Fruit fly (Drosophila melanogaster) whole organism, wandering third instar larva: ENCODE results near the gene Rbsn-5.

Experiments used
- Abd-B ChIP-seq: fragments of >200 bp; optimal IDR thresholded peaks from 2 replicates; lab custom pipeline; 2017; ENCODE audit warnings: missing biosample characterization, missing genetic modification characterization
- CG32264 ChIP-seq: fragments of 200-800 bp; sonication (Bioruptor generic); optimal IDR thresholded peaks from 2 replicates; lab custom pipeline; 2016; ENCODE audit warnings: missing biosample characterization, missing genetic modification characterization
- CG9705 ChIP-seq: fragments of 200-800 bp; sonication (Bioruptor generic); optimal IDR thresholded peaks from 2 replicates; lab custom pipeline; 2018; ENCODE audit warnings: missing biosample characterization, mild to moderate bottlenecking, missing genetic modification characterization
- CrebA ChIP-seq: fragments of 200-800 bp; sonication (Bioruptor generic); optimal IDR thresholded peaks from 2 replicates; lab custom pipeline; 2016; ENCODE audit warnings: missing biosample characterization, mild to moderate bottlenecking, missing genetic modification characterization, borderline replicate concordance
- Dfd ChIP-seq: fragments of >200 bp; optimal IDR thresholded peaks from 2 replicates; lab custom pipeline; 2017; ENCODE audit warnings: missing biosample characterization, missing genetic modification characterization
- Dif ChIP-seq: fragments of 200-275, 200-300 bp; sonication (Bioruptor generic); optimal IDR thresholded peaks from 2 replicates; lab custom pipeline; 2018; ENCODE audit warnings: missing biosample characterization, missing genetic modification characterization; ENCODE audit not compliant: partially characterized antibody
- GATAd ChIP-seq: sonication (Bioruptor generic); optimal IDR thresholded peaks from 2 replicates; lab custom pipeline; 2016; ENCODE audit warnings: missing biosample characterization, missing genetic modification characterization
- HLH106 ChIP-seq: fragments of 200-800 bp; optimal IDR thresholded peaks from 3 replicates; lab custom pipeline; 2019; ENCODE audit warnings: missing biosample characterization, mild to moderate bottlenecking, missing genetic modification characterization, moderate library complexity
- Hnf4 ChIP-seq: fragments of 200-800 bp; sonication (Bioruptor generic); optimal IDR thresholded peaks from 2 replicates; lab custom pipeline; 2016; ENCODE audit warnings: missing biosample characterization, mild to moderate bottlenecking, missing genetic modification characterization
- Hr78 ChIP-seq: fragments of >200 bp; optimal IDR thresholded peaks from 2 replicates; lab custom pipeline; 2017; ENCODE audit warnings: missing biosample characterization, missing genetic modification characterization
- Hr83 ChIP-seq: fragments of 200-300 bp; sonication (Bioruptor generic); optimal IDR thresholded peaks from 2 replicates; lab custom pipeline; 2016; ENCODE audit warnings: missing biosample characterization, mild to moderate bottlenecking, missing genetic modification characterization, moderate library complexity; ENCODE audit not compliant: poor library complexity, severe bottlenecking
- Jra ChIP-seq: sonication (Bioruptor generic); optimal IDR thresholded peaks from 2 replicates; lab custom pipeline; 2016; ENCODE audit warnings: missing biosample characterization, missing genetic modification characterization
- Mio ChIP-seq: sonication (Bioruptor generic); optimal IDR thresholded peaks from 2 replicates; lab custom pipeline; 2016; ENCODE audit warnings: missing biosample characterization, missing genetic modification characterization
- Myc ChIP-seq: fragments of >200 bp; optimal IDR thresholded peaks from 2 replicates; lab custom pipeline; 2017
- N ChIP-seq: fragments of >200 bp; optimal IDR thresholded peaks from 2 replicates; lab custom pipeline; 2018; ENCODE audit warnings: missing biosample characterization, missing external identifiers, missing genetic modification characterization
- OdsH ChIP-seq: fragments of 200-800 bp; sonication (Bioruptor generic); optimal IDR thresholded peaks from 2 replicates; lab custom pipeline; 2016; ENCODE audit warnings: missing biosample characterization, mild to moderate bottlenecking, missing genetic modification characterization
- Rel ChIP-seq, 2 experiments: fragments of 200-800 bp; sonication (Bioruptor generic) in 1 of 2; optimal IDR thresholded peaks; 2 replicates in 1 of 2; 3 replicates in 1 of 2; lab custom pipeline; 2016 to 2019; ENCODE audit warnings: mild to moderate bottlenecking in 2 of 2, missing biosample characterization in 2 of 2, missing genetic modification characterization in 2 of 2, moderate library complexity in 1 of 2
- Sp1 ChIP-seq: fragments of 200-800 bp; sonication (Bioruptor generic); optimal IDR thresholded peaks from 3 replicates; lab custom pipeline; 2019; ENCODE audit warnings: missing biosample characterization, mild to moderate bottlenecking, missing genetic modification characterization, moderate library complexity
- Vsx2 ChIP-seq: fragments of 200-300, 225-300 bp; sonication (Bioruptor generic); optimal IDR thresholded peaks from 2 replicates; lab custom pipeline; 2018; ENCODE audit warnings: missing biosample characterization, missing genetic modification characterization; ENCODE audit not compliant: partially characterized antibody
- br ChIP-seq: fragments of 200-800 bp; sonication (Bioruptor generic); optimal IDR thresholded peaks from 2 replicates; lab custom pipeline; 2016; ENCODE audit warnings: missing biosample characterization, missing genetic modification characterization
- brk ChIP-seq: fragments of 200-800 bp; sonication (Bioruptor generic); optimal IDR thresholded peaks from 2 replicates; lab custom pipeline; 2016; ENCODE audit warnings: missing biosample characterization, mild to moderate bottlenecking, missing genetic modification characterization
- dl ChIP-seq, 2 experiments: fragments of 175-275, 200-275 bp in 1 of 2; fragments of 200-275 bp in 1 of 2; sonication (Bioruptor generic); optimal IDR thresholded peaks; lab custom pipeline; 2018; ENCODE audit warnings: mild to moderate bottlenecking in 2 of 2, missing biosample characterization in 2 of 2, missing genetic modification characterization in 2 of 2, moderate library complexity in 2 of 2; ENCODE audit not compliant: partially characterized antibody in 2 of 2, insufficient read depth in 1 of 2
- dmrt93B ChIP-seq: fragments of 200-800 bp; sonication (Bioruptor generic); optimal IDR thresholded peaks from 2 replicates; lab custom pipeline; 2018; ENCODE audit warnings: missing biosample characterization, mild to moderate bottlenecking, missing genetic modification characterization
- dsf ChIP-seq: sonication (Bioruptor generic); optimal IDR thresholded peaks from 2 replicates; lab custom pipeline; 2016; ENCODE audit warnings: missing biosample characterization, missing genetic modification characterization, borderline replicate concordance
- ey ChIP-seq: fragments of 200-800 bp; sonication (Bioruptor generic); optimal IDR thresholded peaks from 2 replicates; lab custom pipeline; 2016; ENCODE audit warnings: missing biosample characterization, missing genetic modification characterization
- foxo ChIP-seq, 2 experiments: fragments of 200-800 bp; sonication (Bioruptor generic); optimal IDR thresholded peaks; 2 replicates in 1 of 2; 3 replicates in 1 of 2; lab custom pipeline; 2016 to 2017; ENCODE audit warnings: missing biosample characterization in 2 of 2, missing genetic modification characterization in 2 of 2
- fru ChIP-seq: fragments of 200-800 bp; sonication (Bioruptor generic); optimal IDR thresholded peaks from 3 replicates; lab custom pipeline; 2016; ENCODE audit warnings: missing biosample characterization, mild to moderate bottlenecking, missing genetic modification characterization
- h ChIP-seq: fragments of 200-800 bp; sonication (Bioruptor generic); optimal IDR thresholded peaks from 3 replicates; lab custom pipeline; 2016; ENCODE audit warnings: missing biosample characterization, mild to moderate bottlenecking, missing genetic modification characterization
- jim ChIP-seq: fragments of 175-275, 200-325 bp; sonication (Bioruptor generic); optimal IDR thresholded peaks from 2 replicates; lab custom pipeline; 2016; ENCODE audit warnings: missing biosample characterization, mild to moderate bottlenecking, missing genetic modification characterization
- lola ChIP-seq: fragments of >200 bp; optimal IDR thresholded peaks from 2 replicates; lab custom pipeline; 2017; ENCODE audit warnings: missing biosample characterization, missing genetic modification characterization
- pan ChIP-seq: fragments of >200 bp; optimal IDR thresholded peaks from 2 replicates; lab custom pipeline; 2017
- psq ChIP-seq: fragments of 200-800 bp; sonication (Bioruptor generic); optimal IDR thresholded peaks from 3 replicates; lab custom pipeline; 2017; ENCODE audit warnings: missing biosample characterization, mild to moderate bottlenecking, missing genetic modification characterization, moderate library complexity
- rgr ChIP-seq: fragments of 200-800 bp; sonication (Bioruptor generic); optimal IDR thresholded peaks from 3 replicates; lab custom pipeline; 2016; ENCODE audit warnings: missing biosample characterization, mild to moderate bottlenecking, missing genetic modification characterization
- sage ChIP-seq: fragments of 200-800 bp; sonication (Bioruptor generic); optimal IDR thresholded peaks from 2 replicates; lab custom pipeline; 2016; ENCODE audit warnings: missing biosample characterization, mild to moderate bottlenecking, missing genetic modification characterization
- sv ChIP-seq: fragments of 200-800 bp; sonication (Bioruptor generic); optimal IDR thresholded peaks from 3 replicates; lab custom pipeline; 2016; ENCODE audit warnings: missing biosample characterization, missing genetic modification characterization
- tai ChIP-seq: sonication (Bioruptor generic); optimal IDR thresholded peaks from 2 replicates; lab custom pipeline; 2016; ENCODE audit warnings: missing biosample characterization, missing genetic modification characterization
- usp ChIP-seq: fragments of >200 bp; optimal IDR thresholded peaks from 2 replicates; lab custom pipeline; 2017; ENCODE audit warnings: missing biosample characterization, missing genetic modification characterization
- woc ChIP-seq: sonication (Bioruptor generic); optimal IDR thresholded peaks from 2 replicates; lab custom pipeline; 2016; ENCODE audit warnings: missing biosample characterization, mild to moderate bottlenecking, missing genetic modification characterization

Gene Rbsn-5

DNA sequence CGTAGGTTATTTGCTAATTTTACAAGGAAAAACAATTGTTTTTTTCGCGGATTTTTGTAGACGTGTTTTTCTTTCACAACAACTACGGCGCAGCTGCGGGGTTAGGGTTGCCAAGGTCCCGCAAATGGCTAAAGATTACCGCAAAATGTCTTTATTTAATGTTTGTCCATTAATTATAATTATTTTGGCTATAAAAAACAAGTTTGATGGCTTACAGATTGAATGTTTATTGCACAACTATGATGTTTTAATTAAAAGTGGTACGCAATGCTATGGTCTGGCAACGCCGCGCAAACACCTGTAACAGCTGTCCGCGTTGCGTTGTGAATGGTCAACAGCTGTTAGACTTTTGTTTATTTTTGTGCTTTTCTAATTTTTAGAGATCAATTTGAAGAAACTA is 3.0 kb upstream of the Rbsn-5 start (continued):
- peak; percentile 57 for TF ChIP-seq brk (GFP tag; lab: Kevin White, UChicago)
- no peak for TF ChIP-seq Mio (GFP tag; lab: Kevin White, UChicago)
- no peak for TF ChIP-seq lola (GFP tag; lab: Kevin White, UChicago)
- TF ChIP-seq CG9705 (GFP tag; lab: Kevin White, UChicago), result peak; percentile 41
- peak; percentile 38 for TF ChIP-seq OdsH (GFP tag; lab: Kevin White, UChicago)
- peak; percentile 66 for TF ChIP-seq sv (GFP tag; lab: Kevin White, UChicago)
- no peak for TF ChIP-seq N
- TF ChIP-seq, all 38 proteins: peak for 19

DNA sequence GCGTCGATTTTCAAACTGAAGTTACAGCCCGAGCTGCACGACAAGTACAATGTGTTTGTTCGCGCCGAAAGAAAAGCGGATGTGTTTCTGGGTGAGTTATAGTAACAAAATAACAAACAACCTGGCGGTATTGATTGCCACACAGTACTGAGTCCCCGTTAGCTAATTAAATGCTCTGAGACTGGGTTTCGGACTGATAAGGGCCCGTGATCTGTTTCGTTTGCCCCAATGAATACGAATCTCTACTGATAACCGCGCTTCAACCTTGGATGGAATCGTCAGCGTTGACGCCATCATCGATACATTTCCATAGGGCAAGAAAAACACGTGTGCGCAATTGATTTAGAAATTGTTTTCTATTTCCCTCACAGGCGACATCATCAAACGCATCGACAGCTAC is 2.5 kb upstream of the Rbsn-5 start:
- TF ChIP-seq ey (GFP tag; lab: Kevin White, UChicago), result no peak
- TF ChIP-seq HLH106 (tag; lab: Kevin White, UChicago), result no peak
- TF ChIP-seq OdsH (GFP tag; lab: Kevin White, UChicago), result no peak
- no peak for TF ChIP-seq Rel (GFP tag; optimal IDR thresholded peaks at IDR 0.05; lab: Kevin White, UChicago)
- TF ChIP-seq Rel (tag; optimal IDR thresholded peaks at IDR 0.05; lab: Kevin White, UChicago), result peak; percentile 4

DNA sequence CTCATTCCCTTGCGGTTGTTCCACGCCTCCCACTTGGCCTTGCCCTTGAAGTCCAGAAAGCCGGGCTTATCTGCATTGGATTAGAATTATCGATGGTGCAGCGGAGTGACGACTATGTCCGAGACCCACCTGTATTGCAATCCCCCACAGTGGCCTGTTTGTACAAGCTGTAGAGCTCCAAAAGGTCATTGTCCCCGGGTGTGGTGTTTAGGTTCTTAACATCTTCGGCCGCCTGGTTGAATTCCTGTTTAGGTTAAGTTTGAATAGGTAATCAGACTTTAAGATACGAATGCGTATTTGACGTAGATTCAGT is 2.3 kb downstream of the Rbsn-5 start:
- no peak for TF ChIP-seq Hnf4 (GFP tag; lab: Kevin White, UChicago)
- TF ChIP-seq woc (GFP tag; lab: Kevin White, UChicago), result no peak
- no peak for TF ChIP-seq ey (GFP tag; lab: Kevin White, UChicago)
- no peak for TF ChIP-seq tai (GFP tag; lab: Kevin White, UChicago)
- no peak for TF ChIP-seq HLH106 (tag; lab: Kevin White, UChicago)
- TF ChIP-seq br, result no peak
- TF ChIP-seq Jra, result no peak
- TF ChIP-seq brk (GFP tag; lab: Kevin White, UChicago), result no peak

DNA sequence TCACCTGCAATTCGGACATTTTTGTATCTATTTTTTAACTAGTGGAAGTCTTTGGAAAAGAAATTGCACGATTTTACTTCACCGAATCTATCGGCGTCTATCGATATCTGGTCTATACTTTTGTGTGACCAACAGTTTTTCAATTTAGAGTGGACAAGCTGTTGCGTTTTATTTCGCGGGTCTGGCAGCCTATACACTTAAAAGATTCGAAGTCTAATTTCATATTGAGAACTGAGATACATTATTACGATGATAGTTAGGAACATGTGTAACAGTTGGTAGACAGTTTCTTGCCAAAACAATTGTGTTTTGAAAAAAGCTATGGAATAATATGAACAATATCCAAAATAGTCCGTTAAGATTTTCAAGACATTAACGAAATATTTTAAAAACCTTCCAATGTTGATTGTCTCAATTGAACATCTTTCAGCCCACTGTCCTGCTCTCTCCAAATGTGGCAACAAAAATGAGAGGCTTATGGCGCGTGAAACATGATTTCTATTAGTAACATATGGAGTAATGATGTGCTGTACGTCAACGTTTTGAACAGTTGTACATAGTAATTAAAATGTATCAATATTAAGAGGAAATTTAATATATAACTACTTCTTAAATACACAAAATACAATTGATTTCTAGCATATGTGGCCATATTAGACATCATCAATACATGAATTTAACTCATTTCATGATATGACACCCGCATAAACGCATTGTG is 2.8 kb downstream of the Rbsn-5 start, which contains the start of gene Acbp1:
Gene Acbp1, minus strand, starts transcription at position 146 of the 718 bp plus-strand sequence.
- TF ChIP-seq GATAd (GFP tag; lab: Kevin White, UChicago) (peak; percentile 67), brk (GFP tag; lab: Kevin White, UChicago) (peak; percentile 95), rgr (peak; percentile 96), dl (GFP tag; optimal IDR thresholded peaks at IDR 0.05; lab: Kevin White, UChicago; ENCODE audit: insufficient read depth in 1 of 2, partially characterized antibody in 2 of 2) (no peak), pan (lab: Kevin White, UChicago) (no peak), lola (GFP tag; lab: Kevin White, UChicago) (no peak), dmrt93B (GFP tag; lab: Kevin White, UChicago) (peak; percentile 90), sv (GFP tag; lab: Kevin White, UChicago) (peak; percentile 95), br (peak; percentile 94), Hr83 (GFP tag; lab: Kevin White, UChicago) (peak; percentile 90), foxo (GFP tag; optimal IDR thresholded peaks at IDR 0.05; lab: Kevin White, UChicago) (peak; percentile 53 to 96), sage (peak; percentile 92), Dfd (GFP tag; lab: Kevin White, UChicago) (no peak), Myc (lab: Kevin White, UChicago) (no peak), psq (peak; percentile 86), CG9705 (GFP tag; lab: Kevin White, UChicago) (peak; percentile 94), Sp1 (GFP tag; lab: Kevin White, UChicago) (peak; percentile 99), HLH106 (tag; lab: Kevin White, UChicago) (peak; percentile 97), Mio (GFP tag; lab: Kevin White, UChicago) (peak; percentile 51), jim (GFP tag; lab: Kevin White, UChicago) (no peak), OdsH (GFP tag; lab: Kevin White, UChicago) (peak; percentile 97), h (GFP tag; lab: Kevin White, UChicago) (peak; percentile 94), CrebA (GFP tag; lab: Kevin White, UChicago) (peak; percentile 38), fru (GFP tag; lab: Kevin White, UChicago) (peak; percentile 95), Rel (GFP tag; optimal IDR thresholded peaks at IDR 0.05; lab: Kevin White, UChicago) (peak; percentile 92), Rel (tag; optimal IDR thresholded peaks at IDR 0.05; lab: Kevin White, UChicago) (peak; percentile 90), ey (GFP tag; lab: Kevin White, UChicago) (peak; percentile 89), Vsx2 (GFP tag; lab: Kevin White, UChicago) (no peak), CG32264 (GFP tag; lab: Kevin White, UChicago) (peak; percentile 45), Dif (GFP tag; lab: Kevin White, UChicago) (no peak), Hr78 (GFP tag; lab: Kevin White, UChicago) (no peak), dsf (GFP tag; lab: Kevin White, UChicago) (peak; percentile 73), usp (no peak), Hnf4 (GFP tag; lab: Kevin White, UChicago) (peak; percentile 90), Jra (peak; percentile 80), N (no peak), woc (GFP tag; lab: Kevin White, UChicago) (peak; percentile 98), Abd-B (GFP tag; lab: Kevin White, UChicago) (no peak), tai (GFP tag; lab: Kevin White, UChicago) (peak; percentile 95)
